Fruit fly (Drosophila melanogaster): ENCODE data around the gene Ssdp.

The Ssdp gene

dm6 chr3R:18242089-18242955 lies 42.9 kb upstream of the Ssdp start, which contains the start of the genes CG7156 and 14-3-3epsilon (continued):
- no peak for TF ChIP-seq CG2129 (GFP tag; IDR thresholded peaks at IDR 0.05; ENCODE audit: partially characterized antibody)
- TF ChIP-seq CG30431 (GFP tag; optimal IDR thresholded peaks at IDR 0.05), result no peak
- no peak for TF ChIP-seq Awh (GFP tag; IDR thresholded peaks at IDR 0.05)
- no peak for TF ChIP-seq gce (GFP tag; IDR thresholded peaks at IDR 0.05)
- TF ChIP-seq CG7271 (tag; optimal IDR thresholded peaks at IDR 0.05), result peak; percentile 57
- peak; percentile 11 for TF ChIP-seq zfh2 (GFP tag; optimal IDR thresholded peaks at IDR 0.05)
- TF ChIP-seq CG18262 (tag; optimal IDR thresholded peaks at IDR 0.05), result peak; percentile 43
- TF ChIP-seq Elba2 (GFP tag; optimal IDR thresholded peaks at IDR 0.05), result no peak
- peak; percentile 65 for TF ChIP-seq slbo (GFP tag; IDR thresholded peaks at IDR 0.05)
- TF ChIP-seq CG3995 (GFP tag; optimal IDR thresholded peaks at IDR 0.05), result no peak
- 0 out of 3 replicates have a peak, but pooled peaks have one; percentile 5 for TF ChIP-seq ase (GFP tag; IDR thresholded peaks at IDR 0.05)
- no peak for TF ChIP-seq Gsc (GFP tag; IDR thresholded peaks at IDR 0.05)
- no peak for TF ChIP-seq sna (GFP tag; IDR thresholded peaks at IDR 0.05; ENCODE audit: partially characterized antibody)
- no peak for TF ChIP-seq tna (GFP tag; IDR thresholded peaks at IDR 0.05; ENCODE audit: partially characterized antibody)
- peak; percentile 57; the same call in 1 of the 2 replicates for TF ChIP-seq CG32532 (GFP tag; IDR thresholded peaks at IDR 0.05)
- peak; percentile 49 for TF ChIP-seq bbx (GFP tag; IDR thresholded peaks at IDR 0.05; ENCODE audit: partially characterized antibody)
- 0 out of 2 replicates have a peak, but pooled peaks have one; percentile 8 for TF ChIP-seq aop (GFP tag; IDR thresholded peaks at IDR 0.05)
- peak; percentile 57; the same call in 1 of the 2 replicates for TF ChIP-seq MBD-R2 (GFP tag; IDR thresholded peaks at IDR 0.05)
- no peak for TF ChIP-seq Asciz (GFP tag; optimal IDR thresholded peaks at IDR 0.05)
- TF ChIP-seq CG8281 (tag; optimal IDR thresholded peaks at IDR 0.05), result no peak
- peak; percentile 2 for TF ChIP-seq Antp (GFP tag; optimal IDR thresholded peaks at IDR 0.05)
- no peak for TF ChIP-seq danr (GFP tag; IDR thresholded peaks at IDR 0.05)
- TF ChIP-seq CG8944 (GFP tag; optimal IDR thresholded peaks at IDR 0.05), result no peak
- no peak for TF ChIP-seq fu2 (GFP tag; optimal IDR thresholded peaks at IDR 0.05)
- peak; percentile 40 for TF ChIP-seq CG4617 (GFP tag; optimal IDR thresholded peaks at IDR 0.05; ENCODE audit: borderline replicate concordance)
- TF ChIP-seq scrt (GFP tag; optimal IDR thresholded peaks at IDR 0.05), result peak; percentile 10
- TF ChIP-seq h (optimal IDR thresholded peaks at IDR 0.05), result no peak
- TF ChIP-seq jigr1 (GFP tag; IDR thresholded peaks at IDR 0.05), result no peak; the same call in 2 of the 3 replicates
- TF ChIP-seq tap (tag; optimal IDR thresholded peaks at IDR 0.05), result peak; percentile 16
- peak in 1 of 2 experiments; percentile 65 for TF ChIP-seq bsh (GFP tag; optimal IDR thresholded peaks at IDR 0.05)
- TF ChIP-seq gsb (GFP tag; IDR thresholded peaks at IDR 0.05), result no peak
- TF ChIP-seq jing (GFP tag; optimal IDR thresholded peaks at IDR 0.05), result no peak
- TF ChIP-seq Gug (GFP tag; IDR thresholded peaks at IDR 0.05), result no peak
- TF ChIP-seq CG2678 (tag; optimal IDR thresholded peaks at IDR 0.05), result no peak
- TF ChIP-seq so (GFP tag; IDR thresholded peaks at IDR 0.05), result peak; percentile 55; the same call in 2 of the 3 replicates
- peak; percentile 18 for TF ChIP-seq HmgZ (tag; optimal IDR thresholded peaks at IDR 0.05)
- TF ChIP-seq Dfd (GFP tag; optimal IDR thresholded peaks at IDR 0.05), result no peak
- no peak for TF ChIP-seq CG1024 (GFP tag; IDR thresholded peaks at IDR 0.05)
- peak; percentile 59 for TF ChIP-seq lilli (GFP tag; optimal IDR thresholded peaks at IDR 0.05)
- peak; percentile 69 for TF ChIP-seq Dll (GFP tag; IDR thresholded peaks at IDR 0.05; ENCODE audit: partially characterized antibody)
- no peak for TF ChIP-seq CG6683 (GFP tag; optimal IDR thresholded peaks at IDR 0.05)
- TF ChIP-seq CG11723 (GFP tag; optimal IDR thresholded peaks at IDR 0.05), result no peak
- no peak for TF ChIP-seq luna (GFP tag; optimal IDR thresholded peaks at IDR 0.05)
- no peak for TF ChIP-seq br (optimal IDR thresholded peaks at IDR 0.05)
- TF ChIP-seq chif (GFP tag; optimal IDR thresholded peaks at IDR 0.05), result peak in 1 of 2 experiments; percentile 30
- peak; percentile 91 for TF ChIP-seq pita (GFP tag; optimal IDR thresholded peaks at IDR 0.05)
- TF ChIP-seq cg (GFP tag; optimal IDR thresholded peaks at IDR 0.05), result no peak
- TF ChIP-seq ham (GFP tag; IDR thresholded peaks at IDR 0.05), result no peak
- peak; percentile 88 for TF ChIP-seq CG2116 (GFP tag; optimal IDR thresholded peaks at IDR 0.05)
- TF ChIP-seq CG15073 (GFP tag; optimal IDR thresholded peaks at IDR 0.05), result no peak

All from whole organism, embryonic.